Worm (Caenorhabditis elegans): ENCODE data around the gene spv-1.
A peak's percentile ranks its signal among the peaks of the same experiment; 100 is the strongest.

spv-1 gene

ce11 chrII:7892761-7893272, 35.7 kb downstream of the spv-1 start, which contains the start of gene ptc-1 (continued):
- TF ChIP-seq snpc-4 (GFP tag; optimal IDR thresholded peaks at IDR 0.05), result no peak
- TF ChIP-seq snpc-4 (tag; optimal IDR thresholded peaks at IDR 0.05), result no peak
- no peak for TF ChIP-seq dpff-1 (tag; optimal IDR thresholded peaks at IDR 0.05)
- TF ChIP-seq nhr-179 (tag; optimal IDR thresholded peaks at IDR 0.05), result no peak
- no peak for TF ChIP-seq nhr-120 (GFP tag; IDR thresholded peaks at IDR 0.05)
- no peak for TF ChIP-seq repo-1 (tag; optimal IDR thresholded peaks at IDR 0.05)
- TF ChIP-seq hrde-1 (tag; optimal IDR thresholded peaks at IDR 0.05; ENCODE audit: borderline replicate concordance), result no peak
- no peak for TF ChIP-seq pbrm-1 (GFP tag; IDR thresholded peaks at IDR 0.05)
- no peak for TF ChIP-seq F39B2.1 (GFP tag; IDR thresholded peaks at IDR 0.05)
- TF ChIP-seq nfya-2 (GFP tag; IDR thresholded peaks at IDR 0.05), result no peak
- peak; percentile 49 for TF ChIP-seq F33H1.4 (GFP tag; IDR thresholded peaks at IDR 0.05)
- TF ChIP-seq pha-4 (tag; optimal IDR thresholded peaks at IDR 0.05), result no peak
- no peak for TF ChIP-seq ccch-3 (GFP tag; optimal IDR thresholded peaks at IDR 0.05)
- TF ChIP-seq unc-130 (GFP tag; optimal IDR thresholded peaks at IDR 0.05), result peak; percentile 17
- no peak for TF ChIP-seq attf-6 (GFP tag; IDR thresholded peaks at IDR 0.05)
- no peak for TF ChIP-seq cebp-2 (GFP tag; IDR thresholded peaks at IDR 0.05)
- TF ChIP-seq nhr-90 (tag; optimal IDR thresholded peaks at IDR 0.05), result no peak
- TF ChIP-seq ztf-22 (GFP tag; optimal IDR thresholded peaks at IDR 0.05), result no peak
- no peak for TF ChIP-seq lir-1 (GFP tag; conservative IDR thresholded peaks at IDR 0.05)
- TF ChIP-seq nhr-80 (tag; optimal IDR thresholded peaks at IDR 0.05), result no peak
- no peak for TF ChIP-seq let-526 (GFP tag; IDR thresholded peaks at IDR 0.05)
- no peak for TF ChIP-seq attf-5 (GFP tag; optimal IDR thresholded peaks at IDR 0.05)
- TF ChIP-seq snpc-1.3 (tag; optimal IDR thresholded peaks at IDR 0.05; ENCODE audit: insufficient read depth), result no peak
- TF ChIP-seq ama-1 (optimal IDR thresholded peaks at IDR 0.05), result no peak
- TF ChIP-seq ama-1 (GFP tag; optimal IDR thresholded peaks at IDR 0.05), result no peak
- TF ChIP-seq F37B4.10 (GFP tag; IDR thresholded peaks at IDR 0.05), result no peak
- no peak for TF ChIP-seq zfh-2 (GFP tag; conservative IDR thresholded peaks at IDR 0.05)
- peak; percentile 60 for TF ChIP-seq ceh-91 (GFP tag; IDR thresholded peaks at IDR 0.05)
- no peak for TF ChIP-seq athp-1 (tag; optimal IDR thresholded peaks at IDR 0.05)
- no peak for TF ChIP-seq ceh-58 (GFP tag; IDR thresholded peaks at IDR 0.05)
- TF ChIP-seq F57A8.1 (GFP tag; optimal IDR thresholded peaks at IDR 0.05), result no peak
- TF ChIP-seq T26A5.8 (tag; optimal IDR thresholded peaks at IDR 0.05), result no peak
- no peak for TF ChIP-seq T07F8.4 (tag; optimal IDR thresholded peaks at IDR 0.05)
- TF ChIP-seq nfya-1 (tag; optimal IDR thresholded peaks at IDR 0.05; ENCODE audit: borderline replicate concordance, insufficient read depth), result no peak
- no peak for TF ChIP-seq akir-1 (GFP tag; optimal IDR thresholded peaks at IDR 0.05)
- no peak for TF ChIP-seq ztf-28 (GFP tag; IDR thresholded peaks at IDR 0.05)
- no peak for TF ChIP-seq ekl-4 (GFP tag; IDR thresholded peaks at IDR 0.05)
- TF ChIP-seq hlh-12 (tag; optimal IDR thresholded peaks at IDR 0.05), result no peak
- TF ChIP-seq fkh-3 (tag; optimal IDR thresholded peaks at IDR 0.05), result no peak

- TF ChIP-seq B0019.2 (GFP tag; conservative IDR thresholded peaks at IDR 0.05) (no peak), snpc-4 (GFP tag; optimal IDR thresholded peaks at IDR 0.05) (no peak), snpc-4 (tag; optimal IDR thresholded peaks at IDR 0.05) (peak in 1 of 4 experiments; percentile 4), lin-35 (GFP tag; optimal IDR thresholded peaks at IDR 0.05) (peak in 1 of 3 experiments; percentile 65), hmg-1.2 (GFP tag; IDR thresholded peaks at IDR 0.05) (peak; percentile 48; the same call in 1 of the 2 replicates), F10E7.11 (tag; optimal IDR thresholded peaks at IDR 0.05) (no peak), nfyb-1 (GFP tag; IDR thresholded peaks at IDR 0.05) (0 out of 2 replicates have a peak, but pooled peaks have one; percentile 7), cebp-1 (GFP tag; IDR thresholded peaks at IDR 0.05) (no peak), cebp-1 (tag; optimal IDR thresholded peaks at IDR 0.05) (peak; percentile 33), atf-7 (tag; optimal IDR thresholded peaks at IDR 0.05) (peak; percentile 1), xnd-1 (tag; optimal IDR thresholded peaks at IDR 0.05) (no peak), F55B11.4 (tag; optimal IDR thresholded peaks at IDR 0.05; ENCODE audit: borderline replicate concordance, insufficient read depth) (no peak), attf-6 (GFP tag; IDR thresholded peaks at IDR 0.05) (no peak), K12H6.12 (tag; optimal IDR thresholded peaks at IDR 0.05) (peak; percentile 38)
These were observed 36.5 kb downstream of the spv-1 start for ce11 chrII:7891869-7892615.
